Worm (Caenorhabditis elegans): ENCODE measurements around the gene rom-4.

ce11 chrIV:17030494-17030893, 34.9 kb downstream of the rom-4 start, which contains the start of gene nhr-229:
- TF ChIP-seq T22C8.4 (GFP tag; IDR thresholded peaks at IDR 0.05): no peak
- no peak for TF ChIP-seq flt-1 (GFP tag; IDR thresholded peaks at IDR 0.05)
- no peak for TF ChIP-seq med-1 (GFP tag; optimal IDR thresholded peaks at IDR 0.05; ENCODE audit: insufficient read depth)

Measured in whole organism, midembryonic.